Fruit fly (Drosophila melanogaster) whole organism, prepupa: ENCODE data around the gene OXA1L.

ENCODE experiments used
- CG10631 ChIP-seq: fragments of 200-800 bp; sonication (Bioruptor generic); optimal IDR thresholded peaks from 2 replicates; lab custom pipeline; 2016; ENCODE audit warnings: missing biosample characterization, missing genetic modification characterization
- CG10669 ChIP-seq: fragments of 200-800 bp; sonication (Bioruptor generic); optimal IDR thresholded peaks from 3 replicates; lab custom pipeline; 2018; ENCODE audit warnings: missing biosample characterization, mild to moderate bottlenecking, missing genetic modification characterization, moderate library complexity
- CG11294 ChIP-seq: fragments of 200-800 bp; sonication (Bioruptor generic); IDR thresholded peaks from 2 replicates; pipeline ENCODE4 v1.3.6; 2022; ENCODE audit warnings: missing biosample characterization, missing genetic modification characterization
- CG11762 ChIP-seq: fragments of 200-800 bp; sonication (Bioruptor generic); optimal IDR thresholded peaks from 3 replicates; lab custom pipeline; 2016; ENCODE audit warnings: missing biosample characterization, missing genetic modification characterization; ENCODE audit not compliant: insufficient read depth
- CG15336 ChIP-seq: fragments of 200-800 bp; sonication (Bioruptor generic); IDR thresholded peaks from 2 replicates; pipeline ENCODE4 v1.3.6; 2022; ENCODE audit warnings: missing biosample characterization, missing genetic modification characterization
- CG1621 ChIP-seq: fragments of 200-800 bp; sonication (Bioruptor generic); optimal IDR thresholded peaks from 3 replicates; lab custom pipeline; 2018; ENCODE audit warnings: missing biosample characterization, mild to moderate bottlenecking, missing genetic modification characterization
- CG31627 ChIP-seq: fragments of 200-800 bp; sonication (Bioruptor generic); optimal IDR thresholded peaks from 3 replicates; lab custom pipeline; 2016; ENCODE audit warnings: missing biosample characterization, missing genetic modification characterization
- CG32006 ChIP-seq: fragments of 200-800 bp; sonication (Bioruptor generic); optimal IDR thresholded peaks from 3 replicates; lab custom pipeline; 2017; ENCODE audit warnings: missing biosample characterization, mild to moderate bottlenecking, missing genetic modification characterization
- CG34406 ChIP-seq: fragments of 200-800 bp; sonication (Bioruptor generic); optimal IDR thresholded peaks from 3 replicates; lab custom pipeline; 2016; ENCODE audit warnings: missing biosample characterization, missing genetic modification characterization
- CG3919 ChIP-seq: fragments of 200-800 bp; sonication (Bioruptor generic); optimal IDR thresholded peaks from 3 replicates; lab custom pipeline; 2016; ENCODE audit warnings: missing biosample characterization, missing genetic modification characterization
- CG4318 ChIP-seq: fragments of 200-800 bp; sonication (Bioruptor generic); optimal IDR thresholded peaks from 3 replicates; lab custom pipeline; 2017; ENCODE audit warnings: missing biosample characterization, mild to moderate bottlenecking, missing genetic modification characterization
- CG6163 ChIP-seq: fragments of 200-800 bp; sonication (Bioruptor generic); IDR thresholded peaks from 3 replicates; pipeline ENCODE4 v1.3.6; 2022; ENCODE audit warnings: missing biosample characterization, missing genetic modification characterization
- CG6276 ChIP-seq: fragments of 200-800 bp; sonication (Bioruptor generic); optimal IDR thresholded peaks from 2 replicates; lab custom pipeline; 2017; ENCODE audit warnings: missing biosample characterization, mild to moderate bottlenecking, missing genetic modification characterization
- CG6792 ChIP-seq: fragments of 200-800 bp; sonication (Bioruptor generic); optimal IDR thresholded peaks from 3 replicates; lab custom pipeline; 2016; ENCODE audit warnings: missing biosample characterization, missing genetic modification characterization
- CG6808 ChIP-seq: fragments of 200-800 bp; sonication (Bioruptor generic); optimal IDR thresholded peaks from 3 replicates; lab custom pipeline; 2017; ENCODE audit warnings: missing biosample characterization, missing genetic modification characterization, mild to moderate bottlenecking, moderate library complexity, missing genetic modification reagents
- CG6854 ChIP-seq: fragments of 200-800 bp; sonication (Bioruptor generic); optimal IDR thresholded peaks from 2 replicates; lab custom pipeline; 2017; ENCODE audit warnings: missing biosample characterization, mild to moderate bottlenecking, missing genetic modification characterization
- CG7368 ChIP-seq: fragments of 200-800 bp; sonication (Bioruptor generic); optimal IDR thresholded peaks from 3 replicates; lab custom pipeline; 2016; ENCODE audit warnings: missing biosample characterization, missing genetic modification characterization
- CG8119 ChIP-seq: fragments of 200-800 bp; sonication (Bioruptor generic); IDR thresholded peaks from 3 replicates; pipeline ENCODE4 v1.3.6; 2022; ENCODE audit warnings: missing biosample characterization, missing genetic modification characterization
- CG8319 ChIP-seq: fragments of 200-800 bp; sonication (Bioruptor generic); optimal IDR thresholded peaks from 3 replicates; lab custom pipeline; 2016; ENCODE audit warnings: missing biosample characterization, missing genetic modification characterization
- CG9139 ChIP-seq: fragments of 200-800 bp; sonication (Bioruptor generic); optimal IDR thresholded peaks from 3 replicates; lab custom pipeline; 2017; ENCODE audit warnings: missing biosample characterization, mild to moderate bottlenecking, missing genetic modification characterization
- Eip78C ChIP-seq: fragments of 200-800 bp; sonication (Bioruptor generic); peaks from one replicate; lab custom pipeline; 2016; ENCODE audit warnings: missing biosample characterization, missing genetic modification characterization
- Eip93F ChIP-seq: fragments of 200-800 bp; sonication (Bioruptor generic); optimal IDR thresholded peaks from 2 replicates; lab custom pipeline; 2016; ENCODE audit warnings: missing biosample characterization, mild to moderate bottlenecking, missing genetic modification characterization
- Ets21C ChIP-seq: fragments of 200-800 bp; sonication (Bioruptor generic); optimal IDR thresholded peaks from 3 replicates; lab custom pipeline; 2016; ENCODE audit warnings: missing biosample characterization, missing genetic modification characterization
- Hr38 ChIP-seq: sonication (Bioruptor generic); optimal IDR thresholded peaks from 2 replicates; lab custom pipeline; 2016; ENCODE audit warnings: missing biosample characterization, missing genetic modification characterization
- Hr4 ChIP-seq: fragments of 200-800 bp; sonication (Bioruptor generic); optimal IDR thresholded peaks from 3 replicates; lab custom pipeline; 2016; ENCODE audit warnings: missing biosample characterization, missing genetic modification characterization
- Lpt ChIP-seq: fragments of 200-800 bp; sonication (Bioruptor generic); optimal IDR thresholded peaks from 3 replicates; lab custom pipeline; 2016; ENCODE audit warnings: missing biosample characterization, missing genetic modification characterization
- OdsH ChIP-seq: fragments of 200-800 bp; sonication (Bioruptor generic); optimal IDR thresholded peaks from 3 replicates; lab custom pipeline; 2016; ENCODE audit warnings: missing biosample characterization, missing genetic modification characterization
- Smox ChIP-seq: fragments of 200-800 bp; sonication (Bioruptor generic); optimal IDR thresholded peaks from 3 replicates; lab custom pipeline; 2016; ENCODE audit warnings: missing biosample characterization, missing genetic modification characterization
- Sox14 ChIP-seq: fragments of 200-800 bp; sonication (Bioruptor generic); optimal IDR thresholded peaks from 3 replicates; lab custom pipeline; 2016; ENCODE audit warnings: missing biosample characterization, missing genetic modification characterization
- Sox15 ChIP-seq: fragments of 200-800 bp; sonication (Bioruptor generic); optimal IDR thresholded peaks from 3 replicates; lab custom pipeline; 2016; ENCODE audit warnings: missing biosample characterization, missing genetic modification characterization
- achi ChIP-seq: fragments of 200-800 bp; sonication (Bioruptor generic); optimal IDR thresholded peaks from 3 replicates; lab custom pipeline; 2016; ENCODE audit warnings: missing biosample characterization, missing genetic modification characterization
- acj6 ChIP-seq: fragments of 200-800 bp; sonication (Bioruptor generic); optimal IDR thresholded peaks from 3 replicates; lab custom pipeline; 2016; ENCODE audit warnings: missing biosample characterization, missing genetic modification characterization
- cyc ChIP-seq: fragments of 200-800 bp; sonication (Bioruptor generic); optimal IDR thresholded peaks from 3 replicates; lab custom pipeline; 2016; ENCODE audit warnings: missing biosample characterization, missing genetic modification characterization
- dac ChIP-seq: fragments of 200-800 bp; sonication (Bioruptor generic); optimal IDR thresholded peaks from 2 replicates; lab custom pipeline; 2017; ENCODE audit warnings: missing biosample characterization, mild to moderate bottlenecking, missing genetic modification characterization
- dsx ChIP-seq: fragments of 200-800 bp; optimal IDR thresholded peaks from 3 replicates; lab custom pipeline; 2019; ENCODE audit warnings: missing biosample characterization, mild to moderate bottlenecking, missing genetic modification characterization, moderate library complexity; ENCODE audit not compliant: poor library complexity, severe bottlenecking
- eg ChIP-seq: fragments of 200-800 bp; sonication (Bioruptor generic); IDR thresholded peaks from 3 replicates; pipeline ENCODE4 v1.3.6; 2022; ENCODE audit warnings: missing biosample characterization, missing genetic modification characterization
- fd59A ChIP-seq: fragments of 200-800 bp; sonication (Bioruptor generic); optimal IDR thresholded peaks from 2 replicates; lab custom pipeline; 2017; ENCODE audit warnings: missing biosample characterization, mild to moderate bottlenecking, missing genetic modification characterization, missing genetic modification reagents
- fkh ChIP-seq: fragments of 200-800 bp; sonication (Bioruptor generic); optimal IDR thresholded peaks from 3 replicates; lab custom pipeline; 2017; ENCODE audit warnings: missing biosample characterization, mild to moderate bottlenecking, missing genetic modification characterization, moderate library complexity
- lz ChIP-seq: fragments of 200-800 bp; sonication (Bioruptor generic); optimal IDR thresholded peaks from 3 replicates; lab custom pipeline; 2016; ENCODE audit warnings: missing biosample characterization, missing genetic modification characterization
- net ChIP-seq: fragments of 200-800 bp; sonication (Bioruptor generic); optimal IDR thresholded peaks from 3 replicates; lab custom pipeline; 2016; ENCODE audit warnings: missing biosample characterization, missing genetic modification characterization
- pdm3 ChIP-seq: fragments of 200-800 bp; sonication (Bioruptor generic); optimal IDR thresholded peaks from 3 replicates; lab custom pipeline; 2016; ENCODE audit warnings: missing biosample characterization, missing genetic modification characterization
- salr ChIP-seq, 2 experiments: fragments of 200-800 bp; sonication (Bioruptor generic); optimal IDR thresholded peaks; 3 replicates each; lab custom pipeline; 2016 to 2018; ENCODE audit warnings: missing biosample characterization in 2 of 2, missing genetic modification characterization in 2 of 2, mild to moderate bottlenecking in 1 of 2
- spab ChIP-seq: fragments of 200-800 bp; sonication (Bioruptor generic); optimal IDR thresholded peaks from 2 replicates; lab custom pipeline; 2017; ENCODE audit warnings: missing biosample characterization, mild to moderate bottlenecking, missing genetic modification characterization, missing genetic modification reagents
- ss ChIP-seq, 2 experiments: fragments of 200-800 bp; sonication (Bioruptor generic); optimal IDR thresholded peaks; 2 replicates in 1 of 2; 3 replicates in 1 of 2; lab custom pipeline; 2017 to 2018; ENCODE audit warnings: mild to moderate bottlenecking in 2 of 2, missing biosample characterization in 2 of 2, missing genetic modification characterization in 2 of 2, moderate library complexity in 1 of 2
- svp ChIP-seq: fragments of 200-800 bp; sonication (Bioruptor generic); peaks from one replicate; lab custom pipeline; 2016; ENCODE audit warnings: missing biosample characterization, missing genetic modification characterization
- topi ChIP-seq: fragments of 200-800 bp; sonication (Bioruptor generic); optimal IDR thresholded peaks from 3 replicates; lab custom pipeline; 2016; ENCODE audit warnings: missing biosample characterization, missing genetic modification characterization
- vri ChIP-seq: fragments of 200-800 bp; sonication (Bioruptor generic); optimal IDR thresholded peaks from 3 replicates; lab custom pipeline; 2016; ENCODE audit warnings: missing biosample characterization, mild to moderate bottlenecking, missing genetic modification characterization

Gene OXA1L

DNA sequence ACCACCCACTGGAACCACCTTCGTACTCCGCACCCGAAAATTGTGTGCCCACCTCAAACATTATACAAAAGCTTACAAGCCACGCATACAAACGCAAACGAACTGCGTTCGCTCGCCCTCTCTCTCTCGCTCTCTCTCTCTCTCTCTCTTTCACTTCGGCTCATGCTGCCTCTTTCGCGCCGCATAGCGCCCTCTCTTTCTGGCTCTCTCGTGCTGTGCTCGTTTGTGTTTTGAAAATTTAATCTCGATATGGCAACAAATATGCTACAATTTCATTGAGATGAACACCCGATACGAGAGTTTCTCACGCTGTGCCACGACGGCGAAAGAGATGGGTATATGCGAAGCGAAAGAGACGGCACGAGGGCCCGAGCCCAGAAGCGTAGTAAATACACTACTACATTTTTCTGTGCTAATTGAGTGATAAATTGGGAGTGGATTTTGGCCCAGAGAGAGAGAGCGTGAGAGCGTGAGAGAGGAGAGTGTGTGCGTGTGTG is 29.7 kb downstream of the OXA1L start (continued):
- TF ChIP-seq CG6854 (GFP tag; lab: Kevin White, UChicago) = peak; percentile 76
- TF ChIP-seq CG10669 = peak; percentile 3
- TF ChIP-seq OdsH (GFP tag; lab: Kevin White, UChicago) = no peak
- TF ChIP-seq, all 60 proteins: peak for 31

DNA sequence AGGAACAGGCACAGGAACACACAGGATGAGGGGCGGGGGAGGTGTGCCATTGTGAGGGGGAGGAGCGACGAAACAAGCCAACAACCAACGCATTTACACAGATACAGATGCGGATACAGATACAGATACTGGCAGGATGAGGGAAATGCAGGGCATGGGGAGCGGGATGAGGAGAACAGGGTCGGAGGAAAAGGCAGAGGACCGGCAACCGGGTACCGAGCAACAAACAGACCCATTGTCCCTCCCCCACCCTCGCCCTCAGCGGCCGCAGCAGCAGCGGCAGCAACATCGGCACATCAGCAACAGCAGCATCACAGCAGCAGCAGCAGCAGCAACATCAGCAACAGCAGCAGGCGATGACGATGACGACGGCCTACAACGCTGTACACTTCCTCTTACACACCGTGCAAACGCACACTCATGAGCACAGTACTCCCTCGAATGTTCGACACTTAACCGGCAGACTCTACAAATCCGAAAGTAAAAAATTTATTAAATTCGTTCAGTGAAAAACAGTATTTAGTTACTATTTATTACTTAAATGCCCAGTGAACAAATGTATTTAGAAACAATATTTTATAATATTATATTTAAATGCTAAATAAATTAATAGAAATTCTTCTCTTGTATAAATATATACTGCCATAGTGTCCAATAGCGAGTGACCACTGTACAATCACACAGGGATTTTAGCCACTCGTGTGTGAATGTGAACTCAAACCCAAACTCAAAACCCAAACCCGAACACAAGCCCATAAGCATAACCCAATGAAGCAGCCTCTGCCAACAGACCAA is 30.7 kb downstream of the OXA1L start:
- TF ChIP-seq dsx (GFP tag; lab: Kevin White, UChicago) = peak; percentile 92
- peak; percentile 97 for TF ChIP-seq CG6808 (GFP tag; lab: Kevin White, UChicago)
- TF ChIP-seq CG11762 = peak; percentile 81
- TF ChIP-seq CG8119 = peak; percentile 96
- TF ChIP-seq CG6792 (GFP tag; lab: Kevin White, UChicago) = peak; percentile 89
- TF ChIP-seq salr (GFP tag; optimal IDR thresholded peaks at IDR 0.05; lab: Kevin White, UChicago) = peak; percentile 57 to 76
- TF ChIP-seq Sox14 (GFP tag; lab: Kevin White, UChicago) = peak; percentile 83
- TF ChIP-seq CG31627 (GFP tag; lab: Kevin White, UChicago) = peak; percentile 84
- TF ChIP-seq CG6163 (GFP tag; lab: Robert Waterston, UW) = peak; percentile 86
- TF ChIP-seq Hr38 (GFP tag; lab: Kevin White, UChicago) = no peak
- TF ChIP-seq CG34406 (GFP tag; lab: Kevin White, UChicago) = peak; percentile 93
- TF ChIP-seq Eip93F (GFP tag; lab: Kevin White, UChicago) = peak; percentile 69
- peak; percentile 73 for TF ChIP-seq Ets21C (GFP tag; lab: Kevin White, UChicago)
- TF ChIP-seq CG8319 = peak; percentile 80
- peak; percentile 91 for TF ChIP-seq svp (GFP tag; lab: Kevin White, UChicago)
- peak; percentile 87 for TF ChIP-seq cyc (GFP tag; lab: Kevin White, UChicago)
- peak; percentile 92 for TF ChIP-seq CG10669
- peak; percentile 93 for TF ChIP-seq CG32006 (GFP tag; lab: Kevin White, UChicago)
- TF ChIP-seq fkh (GFP tag; lab: Kevin White, UChicago) = peak; percentile 7
- TF ChIP-seq ss (GFP tag; optimal IDR thresholded peaks at IDR 0.05; lab: Kevin White, UChicago) = peak; percentile 90 to 94
- peak; percentile 95 for TF ChIP-seq CG15336 (GFP tag; lab: Robert Waterston, UW)
- peak; percentile 92 for TF ChIP-seq spab (GFP tag; lab: Kevin White, UChicago)
- TF ChIP-seq vri (GFP tag; lab: Kevin White, UChicago) = peak; percentile 56
- peak; percentile 86 for TF ChIP-seq fd59A (GFP tag; lab: Kevin White, UChicago)
- peak; percentile 73 for TF ChIP-seq CG6854 (GFP tag; lab: Kevin White, UChicago)
- peak; percentile 90 for TF ChIP-seq CG4318 (GFP tag; lab: Kevin White, UChicago)
- peak; percentile 95 for TF ChIP-seq Eip78C (GFP tag; lab: Kevin White, UChicago)
- peak; percentile 66 for TF ChIP-seq CG1621 (tag; lab: Kevin White, UChicago)
- TF ChIP-seq net (GFP tag; lab: Kevin White, UChicago) = peak; percentile 80
- TF ChIP-seq CG10631 (GFP tag; lab: Kevin White, UChicago) = peak; percentile 96
- peak; percentile 84 for TF ChIP-seq topi
- TF ChIP-seq CG11294 (GFP tag; lab: Robert Waterston, UW) = peak; percentile 83
- peak; percentile 93 for TF ChIP-seq CG3919 (GFP tag; lab: Kevin White, UChicago)
- peak; percentile 88 for TF ChIP-seq Sox15 (GFP tag; lab: Kevin White, UChicago)
- peak; percentile 73 for TF ChIP-seq Lpt (GFP tag; lab: Kevin White, UChicago)
- TF ChIP-seq pdm3 (GFP tag; lab: Kevin White, UChicago) = peak; percentile 78
- peak; percentile 70 for TF ChIP-seq dac
- peak; percentile 93 for TF ChIP-seq acj6 (GFP tag; lab: Kevin White, UChicago)
- peak; percentile 92 for TF ChIP-seq OdsH (GFP tag; lab: Kevin White, UChicago)
- TF ChIP-seq eg (GFP tag; lab: Robert Waterston, UW) = peak; percentile 89
- peak; percentile 93 for TF ChIP-seq achi (GFP tag; lab: Kevin White, UChicago)
- TF ChIP-seq Smox (GFP tag; lab: Kevin White, UChicago) = peak; percentile 79
- peak; percentile 87 for TF ChIP-seq lz
- peak; percentile 89 for TF ChIP-seq CG6276 (GFP tag; lab: Kevin White, UChicago)
- TF ChIP-seq CG7368 (GFP tag; lab: Kevin White, UChicago) = peak; percentile 87
- TF ChIP-seq Hr4 (GFP tag; lab: Kevin White, UChicago) = peak; percentile 84
- peak; percentile 91 for TF ChIP-seq CG9139 (GFP tag; lab: Kevin White, UChicago)
